Worm (Caenorhabditis elegans) whole organism, late embryonic: Measurements from ENCODE around the gene ctsa-1.1.
A peak's percentile ranks its signal among the peaks of the same experiment; 100 is the strongest.

Experiments used
- C08G9.2 ChIP-seq: sonication (generic microtip); optimal IDR thresholded peaks from 2 replicates; lab custom pipeline; 2016; ENCODE audit warnings: mild to moderate bottlenecking, missing genetic modification characterization, moderate library complexity, missing compliant biosample characterization
- Y22D7AL.16 ChIP-seq: sonication (generic microtip); optimal IDR thresholded peaks from 2 replicates; lab custom pipeline; 2016; ENCODE audit warnings: missing genetic modification characterization, missing compliant biosample characterization
- ceh-22 ChIP-seq: sonication (generic microtip); optimal IDR thresholded peaks from 2 replicates; lab custom pipeline; 2017; ENCODE audit warnings: missing biosample characterization, missing genetic modification characterization
- ceh-31 ChIP-seq: sonication (generic microtip); optimal IDR thresholded peaks from 2 replicates; lab custom pipeline; 2016; ENCODE audit warnings: missing genetic modification characterization, missing compliant biosample characterization
- ceh-6 ChIP-seq: fragments of 200-800 bp; sonication (Bioruptor generic); optimal IDR thresholded peaks from 2 replicates; lab custom pipeline; 2018; ENCODE audit warnings: mild to moderate bottlenecking, missing genetic modification characterization, missing compliant biosample characterization
- ceh-9 ChIP-seq: sonication (generic microtip); optimal IDR thresholded peaks from 2 replicates; lab custom pipeline; 2016; ENCODE audit warnings: mild to moderate bottlenecking, missing genetic modification characterization, inconsistent platforms, missing compliant biosample characterization
- dve-1 ChIP-seq: sonication (generic microtip); optimal IDR thresholded peaks from 2 replicates; lab custom pipeline; 2017; ENCODE audit warnings: antibody characterized with exemption, mild to moderate bottlenecking, missing genetic modification characterization, missing compliant biosample characterization
- elt-2 ChIP-seq: sonication (generic microtip); optimal IDR thresholded peaks from 2 replicates; lab custom pipeline; 2016; ENCODE audit warnings: missing genetic modification reagents, missing genetic modification characterization, missing compliant biosample characterization
- elt-4 ChIP-seq: sonication (generic microtip); optimal IDR thresholded peaks from 2 replicates; lab custom pipeline; 2016; ENCODE audit warnings: missing genetic modification characterization, missing compliant biosample characterization
- ets-4 ChIP-seq: sonication (generic microtip); optimal IDR thresholded peaks from 2 replicates; lab custom pipeline; 2016; ENCODE audit warnings: missing genetic modification characterization, missing compliant biosample characterization
- gmeb-2 ChIP-seq: sonication (generic microtip); optimal IDR thresholded peaks from 2 replicates; lab custom pipeline; 2016; ENCODE audit warnings: missing genetic modification characterization, inconsistent platforms, missing compliant biosample characterization
- hlh-15 ChIP-seq: sonication (generic microtip); optimal IDR thresholded peaks from 2 replicates; lab custom pipeline; 2016; ENCODE audit warnings: missing genetic modification characterization, missing compliant biosample characterization
- hlh-30 ChIP-seq: sonication (generic microtip); optimal IDR thresholded peaks from 2 replicates; lab custom pipeline; 2017; ENCODE audit warnings: antibody characterized with exemption, missing genetic modification characterization, missing compliant biosample characterization; ENCODE audit not compliant: insufficient read depth
- hlh-6 ChIP-seq: sonication (generic microtip); optimal IDR thresholded peaks from 2 replicates; lab custom pipeline; 2016; ENCODE audit warnings: missing genotype, missing genetic modification characterization, missing compliant biosample characterization
- hlh-8 ChIP-seq: sonication (generic microtip); optimal IDR thresholded peaks from 2 replicates; lab custom pipeline; 2016; ENCODE audit warnings: missing genotype, missing genetic modification characterization, missing compliant biosample characterization
- mec-3 ChIP-seq: sonication (generic microtip); optimal IDR thresholded peaks from 2 replicates; lab custom pipeline; 2016; ENCODE audit warnings: borderline replicate concordance, missing genetic modification characterization, missing compliant biosample characterization
- odd-2 ChIP-seq: sonication (generic microtip); optimal IDR thresholded peaks from 2 replicates; lab custom pipeline; 2017; ENCODE audit warnings: antibody characterized with exemption, mild to moderate bottlenecking, missing genetic modification characterization, missing compliant biosample characterization
- pha-2 ChIP-seq: sonication (generic microtip); optimal IDR thresholded peaks from 2 replicates; lab custom pipeline; 2017; ENCODE audit warnings: mild to moderate bottlenecking, missing genetic modification characterization, missing compliant biosample characterization
- pros-1 ChIP-seq: fragments of 150-350 bp; optimal IDR thresholded peaks from 2 replicates; lab custom pipeline; 2014; ENCODE audit warnings: missing biosample characterization, missing genetic modification reagents, missing genetic modification characterization
- rnt-1 ChIP-seq: sonication (generic microtip); optimal IDR thresholded peaks from 2 replicates; lab custom pipeline; 2016; ENCODE audit warnings: missing genetic modification characterization, missing compliant biosample characterization
- syd-9 ChIP-seq: sonication (generic microtip); optimal IDR thresholded peaks from 2 replicates; lab custom pipeline; 2016; ENCODE audit warnings: mild to moderate bottlenecking, missing genetic modification characterization, moderate library complexity, missing compliant biosample characterization
- tbx-2 ChIP-seq: sonication (generic microtip); optimal IDR thresholded peaks from 2 replicates; lab custom pipeline; 2016; ENCODE audit warnings: missing genetic modification characterization, missing compliant biosample characterization
- tbx-7 ChIP-seq: sonication (generic microtip); optimal IDR thresholded peaks from 2 replicates; lab custom pipeline; 2016; ENCODE audit warnings: missing genotype, missing genetic modification characterization, missing compliant biosample characterization
- unc-55 ChIP-seq: sonication (generic microtip); optimal IDR thresholded peaks from 2 replicates; lab custom pipeline; 2017; ENCODE audit warnings: missing biosample characterization, missing genetic modification reagents, missing genetic modification characterization
- unc-86 ChIP-seq: sonication (generic microtip); optimal IDR thresholded peaks from 2 replicates; lab custom pipeline; 2016; ENCODE audit warnings: missing genetic modification characterization, missing compliant biosample characterization
- zip-5 ChIP-seq: sonication (generic microtip); optimal IDR thresholded peaks from 2 replicates; lab custom pipeline; 2016; ENCODE audit warnings: missing genetic modification characterization, missing compliant biosample characterization
- ztf-16 ChIP-seq: sonication (generic microtip); optimal IDR thresholded peaks from 2 replicates; lab custom pipeline; 2017; ENCODE audit warnings: missing genetic modification characterization, missing compliant biosample characterization

ctsa-1.1 gene

DNA sequence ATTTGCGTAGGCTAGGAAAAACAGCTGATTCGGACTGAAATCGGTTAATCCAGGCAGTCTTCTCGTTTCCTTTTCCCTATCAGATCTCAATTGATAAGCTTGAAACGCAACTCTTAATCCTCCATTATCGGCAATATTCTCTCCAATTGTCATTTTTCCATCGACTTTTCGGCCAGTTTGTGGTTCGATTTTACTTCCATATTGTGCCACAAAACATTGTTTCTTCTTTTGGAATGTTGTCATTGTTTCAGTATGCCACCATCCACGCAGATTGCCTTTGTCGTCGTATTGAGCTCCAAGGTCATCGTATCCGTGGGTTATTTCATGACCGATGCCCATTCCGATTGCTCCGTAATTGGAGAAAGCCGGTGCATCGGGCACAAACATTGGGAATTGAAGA lies 38.4 kb downstream of the ctsa-1.1 start:
- TF ChIP-seq pha-2 (tag; lab: Kevin White, UChicago): no peak
- TF ChIP-seq unc-55 (GFP tag; lab: Kevin White, UChicago): no peak
- no peak for TF ChIP-seq elt-4 (tag; lab: Kevin White, UChicago)
- no peak for TF ChIP-seq rnt-1 (tag; lab: Kevin White, UChicago)
- TF ChIP-seq Y22D7AL.16 (tag; lab: Kevin White, UChicago): no peak
- TF ChIP-seq zip-5 (tag; lab: Kevin White, UChicago): no peak
- no peak for TF ChIP-seq hlh-6

ce11 chrII:4776933-4777332 lies 39.5 kb downstream of the ctsa-1.1 start, which contains the start of gene F26G1.11:
TSS of gene F26G1.11 (plus strand) at chrII:4777137.
- TF ChIP-seq ceh-31 (no peak), ets-4 (no peak), elt-2 (tag; lab: Kevin White, UChicago) (peak; percentile 68), ceh-9 (no peak), pros-1 (tag; lab: Kevin White, UChicago) (no peak), tbx-7 (tag; lab: Kevin White, UChicago) (no peak)

ce11 chrII:4779753-4780152 lies 42.3 kb downstream of the ctsa-1.1 start:
- no peak for TF ChIP-seq odd-2 (tag; lab: Kevin White, UChicago)
- TF ChIP-seq hlh-15: no peak
- no peak for TF ChIP-seq unc-86 (tag; lab: Kevin White, UChicago)
- TF ChIP-seq ztf-16 (tag; lab: Kevin White, UChicago): no peak
- no peak for TF ChIP-seq tbx-7 (tag; lab: Kevin White, UChicago)
- TF ChIP-seq pros-1 (tag; lab: Kevin White, UChicago): no peak
- no peak for TF ChIP-seq syd-9 (tag; lab: Kevin White, UChicago)
- TF ChIP-seq pha-2 (tag; lab: Kevin White, UChicago): no peak

- TF ChIP-seq ceh-6 (GFP tag; lab: Kevin White, UChicago) (no peak), dve-1 (no peak), zip-5 (tag; lab: Kevin White, UChicago) (no peak), tbx-2 (tag; lab: Kevin White, UChicago) (no peak), hlh-8 (tag; lab: Kevin White, UChicago) (no peak), hlh-30 (no peak), ceh-22 (tag; lab: Kevin White, UChicago) (no peak)
These were observed 47.0 kb downstream of the ctsa-1.1 start, which contains the start of gene nep-12 for ce11 chrII:4784436-4784835. TSS of gene nep-12 (minus strand) at chrII:4784536.

DNA sequence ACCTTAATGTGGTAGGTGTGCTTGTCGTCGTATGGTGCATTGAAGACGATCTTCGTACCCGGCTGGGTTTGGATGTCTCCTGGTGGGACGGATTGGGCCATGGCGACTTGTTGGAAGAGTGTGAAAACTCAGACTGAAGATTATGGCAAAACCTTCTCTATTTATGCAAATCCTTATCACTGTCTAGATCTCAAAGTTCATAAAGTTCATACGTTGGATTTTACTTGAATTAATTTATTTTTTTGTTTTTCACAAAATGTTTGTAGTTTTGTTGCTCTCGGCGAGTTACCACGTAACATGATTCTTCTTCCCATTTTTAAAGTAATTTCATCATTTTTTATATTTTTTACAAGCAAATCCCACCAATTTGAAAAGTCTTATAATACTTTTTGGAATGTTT lies 48.7 kb downstream of the ctsa-1.1 start, which contains the start of gene msp-3:
Gene msp-3 (minus strand): TSS at position 101 of the 400 bp plus-strand sequence.
- TF ChIP-seq ceh-6 (GFP tag; lab: Kevin White, UChicago) (no peak), ceh-31 (no peak), C08G9.2 (no peak), mec-3 (tag; lab: Kevin White, UChicago) (no peak), gmeb-2 (tag; lab: Kevin White, UChicago) (no peak)
